Worm (Caenorhabditis elegans) whole organism, early embryonic: ENCODE results near the gene dcar-1.
"Not testable (repeated sequence)": the region's sequence is repeated elsewhere in the genome, so short reads cannot be mapped to it uniquely, and the experiment has no call there.

Experiments
- F13C5.2 ChIP-seq: sonication (generic microtip); optimal IDR thresholded peaks from 2 replicates; lab custom pipeline; 2017; ENCODE audit warnings: mild to moderate bottlenecking, missing genetic modification characterization, inconsistent platforms, missing compliant biosample characterization
- ama-1 ChIP-seq: fragments of 150-350 bp; optimal IDR thresholded peaks from 2 replicates; lab custom pipeline; 2014
- hnd-1 ChIP-seq: sonication (generic microtip); optimal IDR thresholded peaks from 2 replicates; lab custom pipeline; 2016; ENCODE audit warnings: missing genetic modification characterization, missing compliant biosample characterization
- scrt-1 ChIP-seq: fragments of 200-800 bp; sonication (Bioruptor generic); IDR thresholded peaks from 2 replicates; pipeline ENCODE4 v1.3.6; 2022; ENCODE audit warnings: missing genetic modification characterization, missing compliant biosample characterization
- tra-4 ChIP-seq: sonication (generic microtip); optimal IDR thresholded peaks from 2 replicates; lab custom pipeline; 2017; ENCODE audit warnings: missing genetic modification characterization, missing compliant biosample characterization

DNA sequence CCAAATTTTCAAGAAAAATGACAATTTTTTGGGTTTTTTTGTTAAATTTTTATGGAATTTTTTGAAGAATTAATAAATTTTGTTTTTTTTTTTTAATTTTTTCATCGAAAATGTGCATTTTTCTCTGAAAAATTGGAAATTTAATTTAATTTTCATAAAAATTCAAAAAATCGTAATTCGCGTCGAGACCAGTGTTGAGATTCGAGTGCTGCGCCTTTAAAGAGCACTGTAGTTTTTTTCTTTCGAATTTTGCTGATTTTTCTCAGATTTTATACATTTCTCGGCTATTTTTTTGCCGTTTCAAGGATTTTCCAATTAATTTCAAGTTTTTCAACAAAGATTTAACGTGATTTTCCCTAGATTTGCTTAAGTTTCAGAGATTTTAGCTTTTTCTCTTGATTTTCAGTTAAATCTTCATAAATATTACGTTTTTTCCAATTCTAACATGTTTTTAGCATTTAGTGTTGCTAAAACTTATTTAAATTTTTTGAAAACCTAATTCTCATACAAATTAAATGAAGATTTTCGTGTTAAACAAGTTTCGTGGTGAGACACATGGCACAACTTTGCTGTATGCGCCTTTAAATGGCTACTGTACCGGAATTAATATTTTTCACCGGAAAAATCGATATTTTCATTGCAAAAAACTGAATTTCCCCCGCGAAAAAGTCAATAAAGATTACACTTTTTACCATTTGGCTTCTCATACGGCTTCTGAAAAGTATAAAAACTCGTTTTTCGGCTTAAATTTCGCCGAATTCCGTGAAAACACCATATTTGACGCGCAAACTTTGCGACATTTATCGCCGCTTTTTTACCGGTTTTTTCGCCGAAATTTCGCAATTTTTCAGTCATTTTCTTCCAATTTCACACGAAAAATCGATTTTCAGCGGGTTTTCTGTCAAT is 14.2 kb downstream of the dcar-1 start, which contains the start of gene usp-50:
- not testable (repeated sequence) for TF ChIP-seq F13C5.2 (tag; lab: Kevin White, UChicago); tra-4 (tag; lab: Kevin White, UChicago); ama-1 (lab: Kevin White, UChicago); scrt-1; hnd-1 (tag; lab: Kevin White, UChicago)
